Worm (Caenorhabditis elegans): ENCODE data around the gene plpp-1.1.

Gene plpp-1.1

DNA sequence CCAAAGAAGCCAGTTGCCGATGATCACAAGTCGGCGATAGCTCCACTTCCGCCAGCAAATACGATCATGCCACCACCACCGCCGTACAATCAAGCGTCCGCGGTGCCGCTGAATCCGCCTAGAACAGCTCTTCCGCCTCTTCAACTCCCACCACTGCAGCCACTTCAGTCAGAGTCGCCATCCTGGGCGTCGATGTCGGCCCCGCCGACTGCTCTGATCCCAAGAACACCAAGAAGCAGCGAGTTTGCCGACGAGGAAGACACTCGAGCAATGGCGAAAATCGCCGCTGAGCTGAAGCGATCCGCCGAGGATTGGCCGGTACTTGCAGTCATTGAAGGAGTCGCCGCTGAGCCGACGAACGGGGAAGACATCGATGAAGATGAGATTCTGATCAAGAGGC is 40.3 kb upstream of the plpp-1.1 start:
- TF ChIP-seq skn-1 (tag; optimal IDR thresholded peaks at IDR 0.05) (no peak), nhr-6 (tag; optimal IDR thresholded peaks at IDR 0.05) (no peak), R02D3.7 (tag; optimal IDR thresholded peaks at IDR 0.05) (no peak), elt-1 (tag; optimal IDR thresholded peaks at IDR 0.05) (no peak), lin-39 (tag; optimal IDR thresholded peaks at IDR 0.05) (no peak), crh-2 (tag; optimal IDR thresholded peaks at IDR 0.05) (no peak), nhr-11 (tag; optimal IDR thresholded peaks at IDR 0.05) (no peak), Y55F3AM.14 (GFP tag; optimal IDR thresholded peaks at IDR 0.05) (no peak), ztf-11 (tag; optimal IDR thresholded peaks at IDR 0.05) (no peak), ceh-82 (tag; optimal IDR thresholded peaks at IDR 0.05) (no peak), lin-13 (GFP tag; optimal IDR thresholded peaks at IDR 0.05) (no peak), zag-1 (tag; optimal IDR thresholded peaks at IDR 0.05) (no peak), elt-3 (tag; optimal IDR thresholded peaks at IDR 0.05) (no peak), egl-27 (tag; optimal IDR thresholded peaks at IDR 0.05) (no peak), unc-62 (GFP tag; optimal IDR thresholded peaks at IDR 0.05) (no peak), sem-4 (tag; optimal IDR thresholded peaks at IDR 0.05) (no peak), ama-1 (optimal IDR thresholded peaks at IDR 0.05) (no peak)

DNA sequence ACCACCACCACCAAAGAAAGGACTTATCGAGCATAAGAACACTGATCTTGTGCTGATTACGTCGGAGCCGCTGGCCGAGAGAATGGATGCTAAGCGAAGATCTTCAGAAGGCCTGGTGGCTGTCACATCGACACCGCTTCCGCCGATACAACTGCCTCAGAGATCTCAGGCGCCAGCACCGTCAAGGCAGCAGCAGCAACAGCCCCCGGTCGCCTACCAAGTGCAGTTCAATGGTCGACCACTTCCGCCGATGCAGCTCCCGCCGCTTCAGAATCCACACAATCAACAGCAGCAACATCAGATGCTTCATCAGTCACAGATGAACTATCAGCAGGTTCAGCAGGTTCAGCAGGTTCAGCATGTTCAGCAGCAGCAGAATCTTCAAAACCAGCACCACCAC is 39.3 kb upstream of the plpp-1.1 start:
- TF ChIP-seq unc-39 (tag; optimal IDR thresholded peaks at IDR 0.05) (no peak), skn-1 (tag; optimal IDR thresholded peaks at IDR 0.05) (no peak), ztf-1 (GFP tag; conservative IDR thresholded peaks at IDR 0.05) (no peak), ceh-82 (tag; optimal IDR thresholded peaks at IDR 0.05) (no peak), nhr-6 (tag; optimal IDR thresholded peaks at IDR 0.05) (no peak), mdl-1 (tag; optimal IDR thresholded peaks at IDR 0.05) (no peak), nhr-10 (tag; optimal IDR thresholded peaks at IDR 0.05) (no peak), alr-1 (tag; optimal IDR thresholded peaks at IDR 0.05) (no peak), lsy-2 (tag; optimal IDR thresholded peaks at IDR 0.05) (no peak), nhr-23 (tag; optimal IDR thresholded peaks at IDR 0.05) (no peak), nhr-11 (tag; optimal IDR thresholded peaks at IDR 0.05) (no peak), R02D3.7 (tag; optimal IDR thresholded peaks at IDR 0.05) (no peak), crh-2 (tag; optimal IDR thresholded peaks at IDR 0.05) (no peak), sem-4 (tag; optimal IDR thresholded peaks at IDR 0.05) (no peak), mbf-1 (tag; optimal IDR thresholded peaks at IDR 0.05) (no peak)

DNA sequence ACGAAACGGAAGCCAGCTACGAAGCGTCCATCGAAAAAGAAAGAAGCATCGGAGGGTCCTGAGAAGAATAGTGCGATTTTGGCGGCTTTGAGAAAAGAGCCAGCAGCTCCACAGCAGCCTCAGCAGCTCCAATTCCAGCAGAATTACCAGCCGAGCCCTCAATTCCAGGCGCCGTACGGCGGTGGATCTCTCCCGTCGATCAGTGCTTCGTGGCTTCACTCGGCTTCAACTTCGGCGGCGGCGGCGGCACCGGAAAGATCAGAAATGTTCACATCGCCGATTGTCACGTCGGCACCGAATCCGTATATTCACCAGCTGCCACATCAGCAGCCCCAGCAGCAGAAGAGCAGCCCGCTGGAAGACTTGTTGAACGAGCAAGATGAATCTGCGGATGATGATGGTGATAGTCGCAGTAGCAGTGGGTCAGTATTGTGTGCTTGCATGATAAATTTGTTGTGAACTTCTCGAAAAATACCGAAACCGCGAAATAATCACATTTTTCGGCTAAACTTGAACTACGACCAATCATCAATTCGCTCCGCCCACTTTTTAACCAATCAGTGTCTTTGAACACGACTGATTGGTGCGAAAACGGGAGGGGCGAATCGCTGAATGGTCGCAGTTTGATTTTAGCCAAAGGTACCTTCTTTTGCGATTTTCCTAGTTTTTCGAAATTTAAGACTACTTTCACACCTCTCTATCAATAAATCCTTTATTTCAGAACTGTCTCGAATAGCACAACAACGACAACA is 38.0 kb upstream of the plpp-1.1 start:
- no peak for TF ChIP-seq nhr-21 (tag; optimal IDR thresholded peaks at IDR 0.05)
- TF ChIP-seq lin-11 (tag; optimal IDR thresholded peaks at IDR 0.05), result no peak
- no peak for TF ChIP-seq zag-1 (tag; optimal IDR thresholded peaks at IDR 0.05)
- TF ChIP-seq elt-1 (tag; optimal IDR thresholded peaks at IDR 0.05), result no peak
- no peak for TF ChIP-seq snpc-4 (tag; optimal IDR thresholded peaks at IDR 0.05)
- TF ChIP-seq sem-4 (tag; optimal IDR thresholded peaks at IDR 0.05), result no peak
- TF ChIP-seq Y55F3AM.14 (GFP tag; optimal IDR thresholded peaks at IDR 0.05), result no peak
- TF ChIP-seq egl-27 (tag; optimal IDR thresholded peaks at IDR 0.05), result no peak
- TF ChIP-seq blmp-1 (tag; optimal IDR thresholded peaks at IDR 0.05; ENCODE audit: insufficient read depth), result no peak
- no peak for TF ChIP-seq R02D3.7 (tag; optimal IDR thresholded peaks at IDR 0.05)
- no peak for TF ChIP-seq unc-39 (tag; optimal IDR thresholded peaks at IDR 0.05)

DNA sequence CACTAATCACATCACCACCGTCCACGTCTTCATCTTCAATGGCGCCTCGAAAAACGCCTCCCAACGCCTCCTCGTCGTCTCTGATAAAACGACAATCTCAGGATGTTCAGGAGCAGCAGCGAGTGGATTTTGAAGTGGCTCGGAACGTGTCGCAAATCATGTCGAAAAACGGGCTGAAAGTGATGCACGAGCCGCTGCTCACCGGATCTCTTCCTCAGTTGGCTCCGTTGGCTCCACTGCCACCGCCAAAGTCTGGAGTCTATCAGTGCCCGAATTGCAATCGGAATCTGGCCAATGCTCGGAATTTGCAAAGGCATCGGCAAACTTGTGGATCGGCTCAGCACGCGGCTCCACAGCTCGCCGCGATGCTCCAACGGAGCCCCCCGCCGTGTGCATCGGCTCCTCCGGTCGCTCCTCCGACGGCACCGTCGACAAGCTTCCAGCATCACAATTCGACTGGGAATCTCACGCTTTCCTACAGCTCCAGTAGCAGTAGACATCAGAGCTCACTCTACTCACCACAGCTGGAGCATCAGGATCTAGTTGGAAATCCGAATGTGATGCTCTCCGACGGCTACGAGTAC is 36.6 kb upstream of the plpp-1.1 start:
- TF ChIP-seq lin-13 (GFP tag; optimal IDR thresholded peaks at IDR 0.05) (no peak), zag-1 (tag; optimal IDR thresholded peaks at IDR 0.05) (no peak), nhr-129 (tag; optimal IDR thresholded peaks at IDR 0.05) (no peak), snpc-4 (tag; optimal IDR thresholded peaks at IDR 0.05) (no peak), unc-39 (tag; optimal IDR thresholded peaks at IDR 0.05) (no peak), lsy-2 (tag; optimal IDR thresholded peaks at IDR 0.05) (no peak), peb-1 (tag; optimal IDR thresholded peaks at IDR 0.05) (no peak), nhr-25 (tag; optimal IDR thresholded peaks at IDR 0.05) (no peak), elt-3 (tag; optimal IDR thresholded peaks at IDR 0.05) (no peak), nhr-77 (tag; optimal IDR thresholded peaks at IDR 0.05) (no peak), blmp-1 (tag; optimal IDR thresholded peaks at IDR 0.05; ENCODE audit: insufficient read depth) (no peak), lin-39 (tag; optimal IDR thresholded peaks at IDR 0.05) (no peak), fos-1 (tag; optimal IDR thresholded peaks at IDR 0.05) (no peak)
